Worm (Caenorhabditis elegans): ENCODE data around the gene K10B3.5.

K10B3.5 gene

DNA sequence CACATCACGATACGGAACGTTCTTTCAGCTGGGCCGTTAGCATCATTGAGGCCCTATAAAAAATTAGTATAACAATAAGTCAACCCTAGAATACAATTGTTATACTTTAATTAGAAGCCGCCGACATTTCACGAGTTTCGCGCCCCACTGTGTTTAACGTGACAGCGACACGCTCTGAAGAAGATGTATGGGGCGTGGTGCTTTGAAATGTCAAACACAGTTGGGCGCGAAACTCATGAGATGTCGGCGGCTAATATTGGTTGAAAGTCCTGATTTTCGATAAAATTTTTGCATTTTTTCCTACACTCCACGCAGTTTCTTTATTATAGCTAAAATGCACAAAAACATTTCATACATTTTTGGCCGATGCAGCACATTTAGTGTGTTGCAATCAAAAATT, 50.2 kb downstream of the K10B3.5 start:
- peak; percentile 23 for TF ChIP-seq snpc-3.4 (tag; optimal IDR thresholded peaks at IDR 0.05)
- peak; percentile 71 for TF ChIP-seq snpc-4 (GFP tag; optimal IDR thresholded peaks at IDR 0.05)
- TF ChIP-seq snpc-4 (tag; optimal IDR thresholded peaks at IDR 0.05) = peak in 3 of 4 experiments; percentile 56 to 93 (median 87)
- TF ChIP-seq F33H1.4 (GFP tag; IDR thresholded peaks at IDR 0.05) = no peak
- TF ChIP-seq snpc-1.3 (tag; optimal IDR thresholded peaks at IDR 0.05; ENCODE audit: insufficient read depth) = no peak
- no peak for TF ChIP-seq Y56A3A.18 (GFP tag; IDR thresholded peaks at IDR 0.05)
- no peak for TF ChIP-seq F57A8.1 (GFP tag; optimal IDR thresholded peaks at IDR 0.05)
- TF ChIP-seq sptf-2 (GFP tag; optimal IDR thresholded peaks at IDR 0.05) = no peak
- TF ChIP-seq nhr-179 (tag; optimal IDR thresholded peaks at IDR 0.05) = no peak
- no peak for TF ChIP-seq rcor-1 (GFP tag; IDR thresholded peaks at IDR 0.05)
- TF ChIP-seq tlf-1 (GFP tag; optimal IDR thresholded peaks at IDR 0.05) = no peak
- no peak for TF ChIP-seq nhr-80 (tag; optimal IDR thresholded peaks at IDR 0.05)
- TF ChIP-seq snpc-1.1 (tag; optimal IDR thresholded peaks at IDR 0.05; ENCODE audit: insufficient read depth) = peak; percentile 53

DNA sequence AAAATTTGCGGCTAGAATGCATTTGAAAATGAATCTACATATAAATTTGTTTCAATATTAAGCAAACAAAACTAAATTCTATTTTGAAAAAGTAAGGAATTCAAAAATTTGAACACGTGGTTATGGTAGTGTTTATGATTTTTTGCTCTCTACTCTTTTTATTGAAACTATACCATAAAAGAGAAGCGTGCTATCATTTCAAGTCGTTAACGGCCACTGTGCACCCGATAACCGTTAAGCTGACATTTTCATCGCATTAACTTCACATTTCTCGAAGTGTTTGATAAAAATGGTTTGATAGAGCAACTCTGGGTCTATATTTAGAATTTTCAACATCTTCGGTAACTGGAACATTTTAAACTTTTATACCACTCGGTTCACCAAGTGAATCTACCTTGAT, 51.5 kb downstream of the K10B3.5 start, which contains the start of gene twk-26:
Gene twk-26 (minus strand): TSS at position 23 of the 400 bp plus-strand sequence.
- TF ChIP-seq nhr-80 (tag; optimal IDR thresholded peaks at IDR 0.05) = peak; percentile 53
- TF ChIP-seq atf-7 (tag; optimal IDR thresholded peaks at IDR 0.05) = no peak

DNA sequence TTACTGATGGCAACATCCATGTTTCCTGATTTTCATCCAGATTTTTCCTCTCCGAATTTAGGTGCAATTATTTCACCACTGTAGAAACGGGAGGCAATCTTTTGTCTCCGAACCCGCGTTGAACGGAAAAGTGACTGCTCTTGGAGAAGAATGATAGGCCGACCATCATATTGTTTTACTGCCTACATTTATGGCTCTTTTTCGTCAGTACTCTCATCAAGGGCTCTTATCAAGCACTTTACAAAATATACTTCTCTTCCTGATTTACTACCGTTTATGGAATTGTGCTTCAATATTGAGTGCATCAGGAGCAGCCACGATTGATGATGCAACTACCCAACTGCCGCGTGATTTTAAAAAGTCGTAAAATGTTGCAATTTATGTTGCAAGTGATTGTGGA, 51.9 kb downstream of the K10B3.5 start:
- TF ChIP-seq attf-6 (GFP tag; IDR thresholded peaks at IDR 0.05) = no peak
- no peak for TF ChIP-seq madf-3 (GFP tag; IDR thresholded peaks at IDR 0.05)
- TF ChIP-seq atf-7 (tag; optimal IDR thresholded peaks at IDR 0.05) = no peak
- no peak for TF ChIP-seq nhr-80 (tag; optimal IDR thresholded peaks at IDR 0.05)
- TF ChIP-seq ztf-6 (GFP tag; IDR thresholded peaks at IDR 0.05) = no peak
- TF ChIP-seq egl-44 (GFP tag; IDR thresholded peaks at IDR 0.05) = no peak
- no peak for TF ChIP-seq ceh-100 (GFP tag; IDR thresholded peaks at IDR 0.05)
- no peak for TF ChIP-seq T07F8.4 (tag; optimal IDR thresholded peaks at IDR 0.05)
- TF ChIP-seq efl-1 (GFP tag; optimal IDR thresholded peaks at IDR 0.05) = no peak
- TF ChIP-seq F33H1.4 (GFP tag; IDR thresholded peaks at IDR 0.05) = no peak

Measured in whole organism, young adult.